Worm (Caenorhabditis elegans): ENCODE measurements around the gene ins-17.

ins-17 gene

DNA sequence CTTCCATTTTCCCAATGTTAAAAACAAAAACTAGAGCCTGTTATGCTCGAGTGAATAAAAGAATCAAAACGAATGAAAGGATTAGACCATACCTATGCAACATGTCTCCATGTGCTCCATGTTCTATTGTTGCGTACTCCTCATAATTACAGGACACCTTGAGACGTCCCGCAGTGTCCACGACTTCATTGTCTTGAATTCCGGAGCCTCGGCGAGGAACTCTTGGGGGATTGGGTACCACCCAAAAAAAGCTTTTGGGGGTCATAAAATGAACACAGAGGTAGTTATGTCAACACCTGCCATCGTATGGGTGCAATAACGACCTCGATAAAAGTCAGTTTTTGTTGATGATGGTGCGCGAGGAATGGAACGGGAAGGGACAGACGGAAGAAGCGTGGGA is 22.5 kb downstream of the ins-17 start:
- no peak for TF ChIP-seq ztf-4 (tag; optimal IDR thresholded peaks at IDR 0.05)
- TF ChIP-seq lin-11 (tag; optimal IDR thresholded peaks at IDR 0.05): no peak
- TF ChIP-seq ztf-1 (GFP tag; conservative IDR thresholded peaks at IDR 0.05): no peak
- TF ChIP-seq mab-5 (tag; optimal IDR thresholded peaks at IDR 0.05): no peak
- no peak for TF ChIP-seq mbf-1 (tag; optimal IDR thresholded peaks at IDR 0.05)

DNA sequence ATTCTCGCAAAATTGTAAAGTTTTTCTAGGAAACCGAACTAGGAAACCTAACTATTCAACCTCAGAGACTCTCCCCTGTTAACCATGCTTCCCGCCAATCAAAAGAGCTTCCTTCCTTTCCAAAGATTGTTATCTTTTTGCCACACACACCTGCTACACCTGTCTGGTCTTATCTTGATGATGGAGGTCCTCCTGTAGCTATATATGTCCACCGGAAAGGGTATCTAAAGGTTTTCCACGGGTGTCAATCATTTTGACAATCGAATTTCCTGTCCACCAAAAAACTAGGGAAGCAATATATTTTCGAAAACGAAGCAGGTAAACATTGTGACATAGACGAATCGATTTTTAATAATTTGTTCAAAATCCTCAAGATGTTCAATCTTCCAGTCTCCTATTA is 23.6 kb downstream of the ins-17 start:
- TF ChIP-seq R02D3.7 (tag; optimal IDR thresholded peaks at IDR 0.05) (no peak), snpc-4 (tag; optimal IDR thresholded peaks at IDR 0.05) (no peak), nhr-25 (tag; optimal IDR thresholded peaks at IDR 0.05) (peak; percentile 21), ceh-16 (tag; optimal IDR thresholded peaks at IDR 0.05) (peak; percentile 30)

DNA sequence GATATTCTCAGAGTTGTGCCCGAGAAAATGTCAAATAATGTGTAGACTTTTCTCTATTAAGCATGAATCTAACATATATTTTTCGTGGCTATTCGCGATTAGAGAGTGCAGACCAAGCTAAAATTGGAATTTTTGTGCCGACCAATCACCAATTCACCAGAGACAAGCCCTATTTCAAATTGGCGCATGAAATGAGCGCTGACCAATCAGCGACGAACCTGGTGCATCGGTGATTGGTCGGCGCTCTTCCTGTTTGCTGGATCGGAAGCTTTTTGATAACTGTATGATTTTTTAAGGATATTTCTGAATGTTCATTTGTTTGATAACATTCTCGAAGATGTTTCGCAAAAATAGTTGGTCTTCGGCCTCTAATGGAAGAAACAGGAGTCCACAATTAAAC is 24.1 kb downstream of the ins-17 start:
- TF ChIP-seq egl-27 (tag; optimal IDR thresholded peaks at IDR 0.05) (no peak), nhr-237 (tag; optimal IDR thresholded peaks at IDR 0.05) (no peak), ama-1 (optimal IDR thresholded peaks at IDR 0.05) (no peak), nhr-11 (tag; optimal IDR thresholded peaks at IDR 0.05) (no peak)

DNA sequence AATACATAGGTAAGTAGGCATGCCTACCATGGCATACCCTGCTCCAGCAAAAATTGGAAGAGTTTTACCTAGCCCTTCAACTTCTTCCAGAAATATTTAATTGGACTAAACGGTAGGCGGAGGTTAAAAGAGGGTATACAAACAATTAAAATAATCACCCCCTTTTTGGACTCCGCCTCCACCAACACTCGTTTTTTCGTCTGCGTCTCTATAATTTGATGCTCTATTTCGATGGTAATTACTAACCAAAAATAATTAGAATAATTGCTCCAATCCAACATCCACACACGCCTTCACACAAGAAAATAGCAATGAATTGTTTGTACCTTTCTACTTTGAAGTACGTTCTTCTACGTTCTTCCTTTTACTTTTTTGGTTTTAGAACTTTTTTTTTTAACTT is 24.6 kb downstream of the ins-17 start:
- TF ChIP-seq F13H6.1 (tag; optimal IDR thresholded peaks at IDR 0.05) (no peak), nhr-25 (tag; optimal IDR thresholded peaks at IDR 0.05) (peak; percentile 30), lsy-2 (tag; optimal IDR thresholded peaks at IDR 0.05) (peak in 1 of 2 experiments; percentile 32)

DNA sequence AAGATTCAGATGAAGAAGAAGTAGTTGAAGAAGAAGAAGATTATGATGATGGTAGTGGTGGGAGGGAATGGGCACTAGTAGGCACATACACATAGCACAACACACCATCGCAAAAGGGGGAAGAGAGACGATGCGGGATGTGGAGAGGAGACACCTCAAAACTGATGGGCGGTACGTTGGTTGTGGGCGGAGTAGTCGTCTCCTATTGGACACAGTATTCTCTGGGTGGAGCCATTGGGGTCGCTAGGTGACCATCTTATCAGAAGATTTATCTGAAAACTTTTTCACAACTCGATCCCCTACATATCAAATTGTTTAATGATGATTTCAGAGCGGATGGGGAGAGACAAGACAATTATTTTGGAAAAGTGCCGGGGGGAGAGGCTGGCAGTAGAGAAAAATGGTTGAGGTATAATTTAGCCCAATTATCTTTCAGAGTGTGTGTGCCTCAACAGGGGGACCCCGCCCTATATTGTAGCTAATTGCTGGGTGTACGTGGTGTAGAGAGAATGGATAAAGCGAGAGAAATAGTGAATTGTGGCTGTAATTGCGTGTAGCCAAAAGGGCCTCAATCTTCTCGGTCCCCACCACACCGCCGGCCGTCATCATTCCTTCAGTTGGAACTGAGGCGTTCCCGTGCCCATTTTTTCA is 26.5 kb downstream of the ins-17 start:
- TF ChIP-seq sem-4 (tag; optimal IDR thresholded peaks at IDR 0.05) (no peak), nhr-25 (tag; optimal IDR thresholded peaks at IDR 0.05) (peak; percentile 6)

DNA sequence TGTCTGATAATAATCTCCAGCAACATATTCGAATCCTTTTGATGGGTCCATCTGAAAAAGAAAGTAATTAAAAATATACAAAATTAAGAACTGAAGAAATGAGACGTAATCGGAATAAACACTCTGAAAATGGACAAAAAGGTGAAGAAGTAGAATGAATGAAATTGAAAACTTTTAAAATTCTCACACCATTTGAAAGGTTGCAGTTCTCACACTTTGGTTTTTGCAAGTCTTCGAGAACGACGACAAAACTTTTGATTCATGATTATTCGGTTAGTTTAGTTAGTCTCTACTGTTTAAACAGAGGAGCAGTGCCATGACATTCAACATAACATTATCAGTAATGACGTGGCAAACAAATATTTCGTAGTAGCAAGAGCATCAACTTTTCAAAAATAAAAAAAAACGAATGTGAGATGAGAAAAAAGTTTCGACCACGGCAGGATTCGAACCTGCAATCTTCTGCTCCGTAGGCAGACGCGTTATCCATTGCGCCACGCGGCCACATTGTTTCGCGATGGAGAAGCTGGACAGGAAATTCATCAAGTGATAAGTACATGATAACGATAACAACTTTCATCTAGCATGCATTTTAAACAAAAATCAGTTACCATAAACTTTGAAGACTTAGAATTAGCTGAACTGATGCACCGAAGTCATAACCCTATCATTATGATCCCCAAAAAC is 27.3 kb downstream of the ins-17 start, which contains the start of gene ceh-43:
Gene ceh-43 (minus strand): TSS at position 51 of the 687 bp plus-strand sequence.
- no peak for TF ChIP-seq unc-39 (tag; optimal IDR thresholded peaks at IDR 0.05)
- TF ChIP-seq mdl-1 (tag; optimal IDR thresholded peaks at IDR 0.05): no peak
- TF ChIP-seq R02D3.7 (tag; optimal IDR thresholded peaks at IDR 0.05): no peak
- TF ChIP-seq ztf-11 (tag; optimal IDR thresholded peaks at IDR 0.05): no peak
- TF ChIP-seq lin-39 (tag; optimal IDR thresholded peaks at IDR 0.05): no peak
- TF ChIP-seq nhr-77 (tag; optimal IDR thresholded peaks at IDR 0.05): no peak

DNA sequence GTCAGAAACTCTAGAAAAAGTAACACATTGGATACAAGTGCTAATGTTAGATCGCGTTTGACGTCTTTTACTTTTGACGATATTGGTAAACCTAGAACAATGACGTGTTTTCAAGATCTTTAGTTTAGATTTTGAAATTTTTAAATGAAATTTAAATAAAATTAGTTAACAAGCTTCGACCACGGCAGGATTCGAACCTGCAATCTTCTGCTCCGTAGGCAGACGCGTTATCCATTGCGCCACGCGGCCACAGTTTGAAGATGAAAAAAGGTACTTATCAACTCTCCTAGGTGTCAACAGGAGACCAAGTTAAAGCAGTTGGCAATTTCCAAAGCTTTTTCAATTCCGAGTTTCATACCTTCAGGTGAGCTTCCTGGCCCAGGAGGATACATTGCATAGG is 28.0 kb downstream of the ins-17 start:
- TF ChIP-seq fos-1 (tag; optimal IDR thresholded peaks at IDR 0.05) (peak; percentile 40), C34F6.9 (tag; optimal IDR thresholded peaks at IDR 0.05) (peak; percentile 8), lsy-2 (tag; optimal IDR thresholded peaks at IDR 0.05) (peak in 1 of 2 experiments; percentile 25), ztf-1 (GFP tag; conservative IDR thresholded peaks at IDR 0.05) (no peak)

DNA sequence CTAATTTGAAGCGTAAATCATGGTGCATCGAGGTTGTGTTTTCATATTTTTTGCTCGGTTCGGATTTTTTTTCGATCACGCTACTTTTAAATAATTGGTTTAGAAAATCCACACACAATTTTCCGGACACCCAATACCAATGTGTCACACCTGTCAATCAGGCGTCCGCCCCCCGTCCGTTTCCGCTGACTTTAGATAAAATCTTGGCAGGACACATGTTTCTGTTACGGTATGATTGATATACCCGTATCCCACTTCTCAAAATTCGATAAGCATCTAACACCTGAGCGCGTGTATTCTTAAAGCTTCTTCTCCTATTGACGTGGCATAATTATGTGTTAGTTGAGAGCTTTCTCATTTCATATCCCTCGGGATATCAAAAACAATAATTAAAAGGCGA is 29.3 kb downstream of the ins-17 start:
- no peak for TF ChIP-seq C34F6.9 (tag; optimal IDR thresholded peaks at IDR 0.05)
- no peak for TF ChIP-seq R02D3.7 (tag; optimal IDR thresholded peaks at IDR 0.05)
- TF ChIP-seq elt-3 (tag; optimal IDR thresholded peaks at IDR 0.05): no peak
- TF ChIP-seq skn-1 (tag; optimal IDR thresholded peaks at IDR 0.05): no peak
- no peak for TF ChIP-seq nhr-21 (tag; optimal IDR thresholded peaks at IDR 0.05)
- no peak for TF ChIP-seq Y55F3AM.14 (GFP tag; optimal IDR thresholded peaks at IDR 0.05)
- no peak for TF ChIP-seq sem-4 (tag; optimal IDR thresholded peaks at IDR 0.05)
- TF ChIP-seq nhr-6 (tag; optimal IDR thresholded peaks at IDR 0.05): no peak
- no peak for TF ChIP-seq ztf-11 (tag; optimal IDR thresholded peaks at IDR 0.05)
- TF ChIP-seq nhr-12 (tag; optimal IDR thresholded peaks at IDR 0.05): no peak
- no peak for TF ChIP-seq nhr-25 (tag; optimal IDR thresholded peaks at IDR 0.05)
- TF ChIP-seq mdl-1 (tag; optimal IDR thresholded peaks at IDR 0.05): no peak
- no peak for TF ChIP-seq snpc-4 (tag; optimal IDR thresholded peaks at IDR 0.05)
- TF ChIP-seq F13H6.1 (tag; optimal IDR thresholded peaks at IDR 0.05): no peak
- no peak for TF ChIP-seq alr-1 (tag; optimal IDR thresholded peaks at IDR 0.05)
